Worm (Caenorhabditis elegans) whole organism, mixed stage, embryonic: ENCODE data around the gene clec-34.

ENCODE experiments used
- elt-3 ChIP-seq: fragments of 150-350 bp; optimal IDR thresholded peaks from 2 replicates; lab custom pipeline; 2014; ENCODE audit warnings: missing biosample characterization, missing genetic modification characterization
- lin-13 ChIP-seq: fragments of 150-350 bp; optimal IDR thresholded peaks from 2 replicates; lab custom pipeline; 2014; ENCODE audit warnings: missing biosample characterization, missing genetic modification characterization
- lsy-2 ChIP-seq: fragments of 150-350 bp; optimal IDR thresholded peaks from 2 replicates; lab custom pipeline; 2014; ENCODE audit warnings: missing biosample characterization, missing genetic modification characterization
- mab-5 ChIP-seq: fragments of 150-350 bp; optimal IDR thresholded peaks from 2 replicates; lab custom pipeline; 2014; ENCODE audit warnings: missing biosample characterization, missing genetic modification characterization
- mep-1 ChIP-seq: fragments of 150-350 bp; optimal IDR thresholded peaks from 2 replicates; lab custom pipeline; 2017; ENCODE audit warnings: missing biosample characterization, missing genetic modification reagents, missing genetic modification characterization, inconsistent platforms
- nhr-237 ChIP-seq: fragments of 150-350 bp; optimal IDR thresholded peaks from 2 replicates; lab custom pipeline; 2014; ENCODE audit warnings: missing biosample characterization, missing genetic modification characterization
- nhr-28 ChIP-seq: fragments of 150-350 bp; optimal IDR thresholded peaks from 2 replicates; lab custom pipeline; 2014; ENCODE audit warnings: missing biosample characterization, missing genetic modification characterization
- pha-4 ChIP-seq: fragments of 150-350 bp; optimal IDR thresholded peaks from 2 replicates; lab custom pipeline; 2018; ENCODE audit warnings: missing biosample characterization, missing genetic modification reagents, missing genetic modification characterization
- sem-2 ChIP-seq: fragments of 200-800 bp; sonication (Bioruptor generic); optimal IDR thresholded peaks from 2 replicates; lab custom pipeline; 2018; ENCODE audit warnings: mild to moderate bottlenecking, missing genetic modification characterization, missing compliant biosample characterization
- snpc-4 ChIP-seq: fragments of 150-350 bp; optimal IDR thresholded peaks from 2 replicates; lab custom pipeline; 2014; ENCODE audit warnings: missing biosample characterization, missing genetic modification characterization
- sptf-1 ChIP-seq: sonication (generic microtip); optimal IDR thresholded peaks from 2 replicates; lab custom pipeline; 2017; ENCODE audit warnings: mild to moderate bottlenecking, missing genetic modification characterization, moderate library complexity, missing compliant biosample characterization
- ztf-11 ChIP-seq: fragments of 150-350 bp; optimal IDR thresholded peaks from 2 replicates; lab custom pipeline; 2014; ENCODE audit warnings: missing biosample characterization, missing genetic modification characterization

- TF ChIP-seq elt-3 (tag; lab: Kevin White, UChicago), result no peak
- no peak for TF ChIP-seq snpc-4 (tag; lab: Kevin White, UChicago)
- no peak for TF ChIP-seq sptf-1 (tag; lab: Kevin White, UChicago)
- TF ChIP-seq lin-13 (tag; lab: Kevin White, UChicago), result no peak
- no peak for TF ChIP-seq ztf-11 (tag; lab: Kevin White, UChicago)
- no peak for TF ChIP-seq lsy-2 (tag; lab: Kevin White, UChicago)
- no peak for TF ChIP-seq pha-4 (tag; lab: Kevin White, UChicago)
- no peak for TF ChIP-seq sem-2 (GFP tag; lab: Kevin White, UChicago)
- no peak for TF ChIP-seq mab-5 (tag; lab: Kevin White, UChicago)
- TF ChIP-seq mep-1 (tag; lab: Kevin White, UChicago), result no peak
- no peak for TF ChIP-seq nhr-28 (tag; lab: Kevin White, UChicago)
- TF ChIP-seq nhr-237 (tag; lab: Kevin White, UChicago), result no peak
These were observed 48.3 kb upstream of the clec-34 start, which contains the start of gene srz-102 for ce11 chrV:16687227-16687626.
